Worm (Caenorhabditis elegans): ENCODE measurements around the gene dnc-2.

Gene dnc-2

ce11 chrIII:5882284-5882683 lies 43.3 kb downstream of the dnc-2 start (continued):
- TF ChIP-seq Y79H2A.3 (GFP tag; conservative IDR thresholded peaks at IDR 0.05): no peak
- no peak for TF ChIP-seq ZK185.1 (tag; optimal IDR thresholded peaks at IDR 0.05; ENCODE audit: poor library complexity, severe bottlenecking)
- no peak for TF ChIP-seq Y53G8AR.9 (GFP tag; conservative IDR thresholded peaks at IDR 0.05)
- TF ChIP-seq him-1 (tag; optimal IDR thresholded peaks at IDR 0.05): peak; percentile 25
- 0 out of 2 replicates have a peak, but pooled peaks have one; percentile 50 for TF ChIP-seq hsf-1 (GFP tag; IDR thresholded peaks at IDR 0.05)
- TF ChIP-seq nhr-179 (tag; optimal IDR thresholded peaks at IDR 0.05): no peak
- no peak for TF ChIP-seq unc-62 (GFP tag; optimal IDR thresholded peaks at IDR 0.05)
- TF ChIP-seq madf-6 (GFP tag; IDR thresholded peaks at IDR 0.05): peak; percentile 57; the same call in 1 of the 2 replicates
- TF ChIP-seq madf-10 (tag; optimal IDR thresholded peaks at IDR 0.05): no peak
- TF ChIP-seq B0261.1 (tag; optimal IDR thresholded peaks at IDR 0.05): no peak
- TF ChIP-seq madf-3 (GFP tag; IDR thresholded peaks at IDR 0.05): 0 out of 2 replicates have a peak, but pooled peaks have one; percentile 55
- peak; percentile 30 for TF ChIP-seq hrde-1 (tag; optimal IDR thresholded peaks at IDR 0.05; ENCODE audit: borderline replicate concordance)
- no peak for TF ChIP-seq K12H6.12 (tag; optimal IDR thresholded peaks at IDR 0.05)
- TF ChIP-seq mcd-1 (GFP tag; IDR thresholded peaks at IDR 0.05): no peak

ce11 chrIII:5879291-5879968 lies 46.1 kb downstream of the dnc-2 start, which contains the start of gene hpo-10:
Gene hpo-10 (plus strand): TSS chrIII:5879489.
- TF ChIP-seq hsf-1 (GFP tag; IDR thresholded peaks at IDR 0.05) (0 out of 2 replicates have a peak, but pooled peaks have one; percentile 38), Y53F4B.3 (GFP tag; IDR thresholded peaks at IDR 0.05) (no peak), nfyb-1 (GFP tag; IDR thresholded peaks at IDR 0.05) (no peak), egrh-3 (GFP tag; IDR thresholded peaks at IDR 0.05) (no peak), mcd-1 (GFP tag; IDR thresholded peaks at IDR 0.05) (peak; percentile 21; the same call in 1 of the 2 replicates), K12H6.12 (tag; optimal IDR thresholded peaks at IDR 0.05) (no peak), tlf-1 (GFP tag; optimal IDR thresholded peaks at IDR 0.05) (no peak), attf-3 (GFP tag; conservative IDR thresholded peaks at IDR 0.05) (peak; percentile 83), lin-40 (tag; optimal IDR thresholded peaks at IDR 0.05) (peak; percentile 3), madf-6 (GFP tag; IDR thresholded peaks at IDR 0.05) (peak; percentile 36; the same call in 1 of the 2 replicates), nhr-179 (tag; optimal IDR thresholded peaks at IDR 0.05) (no peak), Y56A3A.18 (GFP tag; IDR thresholded peaks at IDR 0.05) (no peak), dpff-1 (tag; optimal IDR thresholded peaks at IDR 0.05) (peak; percentile 31), attf-5 (GFP tag; optimal IDR thresholded peaks at IDR 0.05) (no peak), lag-1 (GFP tag; IDR thresholded peaks at IDR 0.05) (no peak), let-607 (tag; optimal IDR thresholded peaks at IDR 0.05) (peak in 1 of 2 experiments; percentile 5), lin-35 (GFP tag; optimal IDR thresholded peaks at IDR 0.05) (peak in 1 of 3 experiments; percentile 15), bed-2 (GFP tag; IDR thresholded peaks at IDR 0.05) (no peak), F10E7.11 (tag; optimal IDR thresholded peaks at IDR 0.05) (no peak), attf-6 (GFP tag; IDR thresholded peaks at IDR 0.05) (no peak)

- no peak for TF ChIP-seq cebp-1 (GFP tag; IDR thresholded peaks at IDR 0.05)
- peak; percentile 29 for TF ChIP-seq cebp-1 (tag; optimal IDR thresholded peaks at IDR 0.05)
- peak; percentile 25 for TF ChIP-seq lsl-1 (GFP tag; optimal IDR thresholded peaks at IDR 0.05)
- no peak for TF ChIP-seq ztf-28 (GFP tag; IDR thresholded peaks at IDR 0.05)
- TF ChIP-seq egl-18 (GFP tag; IDR thresholded peaks at IDR 0.05): no peak
- TF ChIP-seq hmg-1.2 (GFP tag; IDR thresholded peaks at IDR 0.05): peak; percentile 88; the same call in 1 of the 2 replicates
These were observed 47.3 kb downstream of the dnc-2 start, which contains the start of the genes mig-21 and F01F1.2 for ce11 chrIII:5878215-5878614. Gene mig-21 (minus strand): TSS chrIII:5878380. Gene F01F1.2 (plus strand): TSS chrIII:5878554.

Data from whole organism, young adult.